Worm (Caenorhabditis elegans) whole organism, mixed stage, embryonic: ENCODE results near the gene C08E3.1.

ENCODE experiments used
- ceh-83 ChIP-seq: fragments of 200-800 bp; sonication (Bioruptor generic); optimal IDR thresholded peaks from 2 replicates; lab custom pipeline; 2018; ENCODE audit warnings: mild to moderate bottlenecking, missing genetic modification characterization, missing compliant biosample characterization
- ces-1 ChIP-seq: fragments of 150-350 bp; optimal IDR thresholded peaks from 2 replicates; lab custom pipeline; 2014; ENCODE audit warnings: missing biosample characterization, missing genetic modification reagents, missing genetic modification characterization
- lin-13 ChIP-seq: fragments of 150-350 bp; optimal IDR thresholded peaks from 2 replicates; lab custom pipeline; 2014; ENCODE audit warnings: missing biosample characterization, missing genetic modification characterization
- lsy-2 ChIP-seq: fragments of 150-350 bp; optimal IDR thresholded peaks from 2 replicates; lab custom pipeline; 2014; ENCODE audit warnings: missing biosample characterization, missing genetic modification characterization
- mep-1 ChIP-seq: fragments of 150-350 bp; optimal IDR thresholded peaks from 2 replicates; lab custom pipeline; 2017; ENCODE audit warnings: missing biosample characterization, missing genetic modification reagents, missing genetic modification characterization, inconsistent platforms
- nhr-76 ChIP-seq: sonication (generic microtip); optimal IDR thresholded peaks from 2 replicates; lab custom pipeline; 2017; ENCODE audit warnings: missing biosample characterization, missing genetic modification characterization
- sem-2 ChIP-seq: fragments of 200-800 bp; sonication (Bioruptor generic); optimal IDR thresholded peaks from 2 replicates; lab custom pipeline; 2018; ENCODE audit warnings: mild to moderate bottlenecking, missing genetic modification characterization, missing compliant biosample characterization
- snpc-4 ChIP-seq: fragments of 150-350 bp; optimal IDR thresholded peaks from 2 replicates; lab custom pipeline; 2014; ENCODE audit warnings: missing biosample characterization, missing genetic modification characterization
- unc-39 ChIP-seq: fragments of 150-350 bp; optimal IDR thresholded peaks from 2 replicates; lab custom pipeline; 2014; ENCODE audit warnings: missing biosample characterization, missing genetic modification characterization
- unc-62 ChIP-seq: fragments of 150-350 bp; optimal IDR thresholded peaks from 2 replicates; lab custom pipeline; 2014; ENCODE audit warnings: missing biosample characterization, missing genetic modification reagents, missing genetic modification characterization
- zip-8 ChIP-seq: fragments of 150-350 bp; optimal IDR thresholded peaks from 2 replicates; lab custom pipeline; 2014; ENCODE audit warnings: missing biosample characterization, missing genetic modification characterization
- ztf-11 ChIP-seq: fragments of 150-350 bp; optimal IDR thresholded peaks from 2 replicates; lab custom pipeline; 2014; ENCODE audit warnings: missing biosample characterization, missing genetic modification characterization

- TF ChIP-seq ztf-11 (tag; lab: Kevin White, UChicago) (no peak), lin-13 (tag; lab: Kevin White, UChicago) (no peak), unc-39 (no peak), ceh-83 (GFP tag; lab: Kevin White, UChicago) (no peak), nhr-76 (tag; lab: Kevin White, UChicago) (no peak), unc-62 (GFP tag; lab: Kevin White, UChicago) (no peak), ces-1 (GFP tag; lab: Kevin White, UChicago) (no peak), snpc-4 (no peak), lsy-2 (tag; lab: Kevin White, UChicago) (no peak), mep-1 (tag; lab: Kevin White, UChicago) (no peak), sem-2 (GFP tag; lab: Kevin White, UChicago) (no peak), zip-8 (tag; lab: Kevin White, UChicago) (no peak)
Observed at ce11 chrII:1670985-1671384, 37.4 kb downstream of the C08E3.1 start.
